Worm (Caenorhabditis elegans) whole organism, late embryonic: ENCODE measurements around the gene srsx-13.

Experiments
- K02D7.2 ChIP-seq: sonication (generic microtip); optimal IDR thresholded peaks from 2 replicates; lab custom pipeline; 2017; ENCODE audit warnings: mild to moderate bottlenecking, missing genetic modification characterization, missing compliant biosample characterization
- K09A11.1 ChIP-seq: sonication (generic microtip); optimal IDR thresholded peaks from 2 replicates; lab custom pipeline; 2017; ENCODE audit warnings: antibody characterized with exemption, mild to moderate bottlenecking, missing genetic modification characterization, missing compliant biosample characterization; ENCODE audit not compliant: insufficient read depth
- T23F11.4 ChIP-seq: fragments of 200-800 bp; sonication (Bioruptor generic); optimal IDR thresholded peaks from 2 replicates; lab custom pipeline; 2018; ENCODE audit warnings: mild to moderate bottlenecking, missing genetic modification characterization, missing compliant biosample characterization
- ama-1 ChIP-seq: fragments of 150-350 bp; optimal IDR thresholded peaks from 2 replicates; lab custom pipeline; 2014
- ceh-19 ChIP-seq: fragments of 200-800 bp; sonication (Bioruptor generic); optimal IDR thresholded peaks from 2 replicates; lab custom pipeline; 2018; ENCODE audit warnings: mild to moderate bottlenecking, missing genetic modification characterization, missing compliant biosample characterization
- ceh-2 ChIP-seq: sonication (generic microtip); optimal IDR thresholded peaks from 2 replicates; lab custom pipeline; 2016; ENCODE audit warnings: missing genotype, missing genetic modification characterization, missing compliant biosample characterization
- ceh-24 ChIP-seq: sonication (generic microtip); optimal IDR thresholded peaks from 2 replicates; lab custom pipeline; 2016; ENCODE audit warnings: mild to moderate bottlenecking, missing genetic modification characterization, missing compliant biosample characterization
- ceh-30 ChIP-seq: fragments of 150-350 bp; optimal IDR thresholded peaks from 2 replicates; lab custom pipeline; 2014; ENCODE audit warnings: missing biosample characterization, missing genetic modification characterization
- ceh-31 ChIP-seq: sonication (generic microtip); optimal IDR thresholded peaks from 2 replicates; lab custom pipeline; 2016; ENCODE audit warnings: missing genetic modification characterization, missing compliant biosample characterization
- ceh-34 ChIP-seq: sonication (generic microtip); optimal IDR thresholded peaks from 2 replicates; lab custom pipeline; 2016; ENCODE audit warnings: mild to moderate bottlenecking, missing genetic modification characterization, missing compliant biosample characterization
- ceh-9 ChIP-seq: sonication (generic microtip); optimal IDR thresholded peaks from 2 replicates; lab custom pipeline; 2016; ENCODE audit warnings: mild to moderate bottlenecking, missing genetic modification characterization, inconsistent platforms, missing compliant biosample characterization
- dmd-4 ChIP-seq: sonication (generic microtip); optimal IDR thresholded peaks from 2 replicates; lab custom pipeline; 2016; ENCODE audit warnings: borderline replicate concordance, missing genetic modification characterization, missing compliant biosample characterization
- elt-2 ChIP-seq: sonication (generic microtip); optimal IDR thresholded peaks from 2 replicates; lab custom pipeline; 2016; ENCODE audit warnings: missing genetic modification reagents, missing genetic modification characterization, missing compliant biosample characterization
- elt-4 ChIP-seq: sonication (generic microtip); optimal IDR thresholded peaks from 2 replicates; lab custom pipeline; 2016; ENCODE audit warnings: missing genetic modification characterization, missing compliant biosample characterization
- fax-1 ChIP-seq: sonication (generic microtip); optimal IDR thresholded peaks from 2 replicates; lab custom pipeline; 2016; ENCODE audit warnings: missing genotype, missing genetic modification characterization, missing compliant biosample characterization
- fkh-10 ChIP-seq: fragments of 150-350 bp; optimal IDR thresholded peaks from 2 replicates; lab custom pipeline; 2014; ENCODE audit warnings: missing biosample characterization, missing genetic modification reagents, missing genetic modification characterization
- fkh-6 ChIP-seq: sonication (generic microtip); optimal IDR thresholded peaks from 2 replicates; lab custom pipeline; 2016; ENCODE audit warnings: missing genetic modification characterization, missing compliant biosample characterization
- hlh-13 ChIP-seq: fragments of 200-800 bp; sonication (Bioruptor generic); optimal IDR thresholded peaks from 2 replicates; lab custom pipeline; 2018; ENCODE audit warnings: mild to moderate bottlenecking, missing genetic modification characterization, missing compliant biosample characterization
- hlh-6 ChIP-seq: sonication (generic microtip); optimal IDR thresholded peaks from 2 replicates; lab custom pipeline; 2016; ENCODE audit warnings: missing genotype, missing genetic modification characterization, missing compliant biosample characterization
- lin-11 ChIP-seq: fragments of 200-800 bp; sonication (Bioruptor generic); optimal IDR thresholded peaks from 2 replicates; lab custom pipeline; 2018; ENCODE audit warnings: mild to moderate bottlenecking, missing genetic modification characterization, missing compliant biosample characterization
- madf-2 ChIP-seq: sonication (generic microtip); optimal IDR thresholded peaks from 2 replicates; lab custom pipeline; 2017; ENCODE audit warnings: missing genetic modification characterization, missing compliant biosample characterization
- mec-3 ChIP-seq: sonication (generic microtip); optimal IDR thresholded peaks from 2 replicates; lab custom pipeline; 2016; ENCODE audit warnings: borderline replicate concordance, missing genetic modification characterization, missing compliant biosample characterization
- nfya-1 ChIP-seq: sonication (generic microtip); optimal IDR thresholded peaks from 2 replicates; lab custom pipeline; 2017; ENCODE audit warnings: missing genetic modification characterization, mild to moderate bottlenecking, missing compliant biosample characterization, antibody characterized with exemption, moderate library complexity
- nhr-232 ChIP-seq: sonication (generic microtip); optimal IDR thresholded peaks from 2 replicates; lab custom pipeline; 2016; ENCODE audit warnings: missing genetic modification characterization, missing compliant biosample characterization
- odd-2 ChIP-seq: sonication (generic microtip); optimal IDR thresholded peaks from 2 replicates; lab custom pipeline; 2017; ENCODE audit warnings: antibody characterized with exemption, mild to moderate bottlenecking, missing genetic modification characterization, missing compliant biosample characterization
- pha-4 ChIP-seq: fragments of 150-350 bp; optimal IDR thresholded peaks from 2 replicates; lab custom pipeline; 2018; ENCODE audit warnings: missing biosample characterization, missing genetic modification reagents, missing genetic modification characterization
- ref-2 ChIP-seq: sonication (generic microtip); optimal IDR thresholded peaks from 2 replicates; lab custom pipeline; 2016; ENCODE audit warnings: missing genetic modification characterization, missing compliant biosample characterization
- syd-9 ChIP-seq: sonication (generic microtip); optimal IDR thresholded peaks from 2 replicates; lab custom pipeline; 2016; ENCODE audit warnings: mild to moderate bottlenecking, missing genetic modification characterization, moderate library complexity, missing compliant biosample characterization
- tbx-2 ChIP-seq: sonication (generic microtip); optimal IDR thresholded peaks from 2 replicates; lab custom pipeline; 2016; ENCODE audit warnings: missing genetic modification characterization, missing compliant biosample characterization
- tbx-7 ChIP-seq: sonication (generic microtip); optimal IDR thresholded peaks from 2 replicates; lab custom pipeline; 2016; ENCODE audit warnings: missing genotype, missing genetic modification characterization, missing compliant biosample characterization
- ttx-3 ChIP-seq: sonication (generic microtip); optimal IDR thresholded peaks from 2 replicates; lab custom pipeline; 2016; ENCODE audit warnings: missing genetic modification reagents, missing genetic modification characterization, missing compliant biosample characterization
- unc-42 ChIP-seq: sonication (generic microtip); optimal IDR thresholded peaks from 2 replicates; lab custom pipeline; 2016; ENCODE audit warnings: missing genotype, missing genetic modification characterization, missing compliant biosample characterization
- ztf-16 ChIP-seq: sonication (generic microtip); optimal IDR thresholded peaks from 2 replicates; lab custom pipeline; 2017; ENCODE audit warnings: missing genetic modification characterization, missing compliant biosample characterization

The srsx-13 gene

ce11 chrV:5000406-5000805, 17.4 kb upstream of the srsx-13 start, which contains the start of gene ugt-7:
TSS of gene ugt-7 (minus strand) at chrV:5000566.
- TF ChIP-seq fax-1 (tag; lab: Kevin White, UChicago), result no peak
- peak; percentile 11 for TF ChIP-seq elt-2 (tag; lab: Kevin White, UChicago)
- no peak for TF ChIP-seq nhr-232 (tag; lab: Kevin White, UChicago)
- TF ChIP-seq, all 69 proteins: peak for 1

- TF ChIP-seq fkh-10 (GFP tag; lab: Kevin White, UChicago) (no peak), elt-4 (tag; lab: Kevin White, UChicago) (no peak), ceh-24 (tag; lab: Kevin White, UChicago) (no peak)
Observed at ce11 chrV:4995155-4995554, 12.2 kb upstream of the srsx-13 start, which contains the start of gene ncx-9. TSS of gene ncx-9 (minus strand) at chrV:4995255.

ce11 chrV:4987097-4987496, 4.1 kb upstream of the srsx-13 start, which contains the start of gene ncx-8:
TSS of gene ncx-8 (minus strand) at chrV:4987197.
- TF ChIP-seq elt-4 (tag; lab: Kevin White, UChicago) (no peak), ref-2 (tag; lab: Kevin White, UChicago) (no peak), elt-2 (tag; lab: Kevin White, UChicago) (no peak), nfya-1 (tag; lab: Kevin White, UChicago) (no peak), hlh-13 (no peak), ceh-30 (no peak), ceh-9 (tag; lab: Kevin White, UChicago) (no peak), K02D7.2 (tag; lab: Kevin White, UChicago) (no peak), fax-1 (tag; lab: Kevin White, UChicago) (no peak), ceh-2 (tag; lab: Kevin White, UChicago) (no peak), ceh-34 (tag; lab: Kevin White, UChicago) (no peak), unc-42 (tag; lab: Kevin White, UChicago) (no peak), mec-3 (tag; lab: Kevin White, UChicago) (no peak)

- no peak for TF ChIP-seq lin-11
- TF ChIP-seq K09A11.1 (tag; lab: Kevin White, UChicago), result no peak
- TF ChIP-seq tbx-2 (tag; lab: Kevin White, UChicago), result no peak
- TF ChIP-seq ceh-19, result no peak
- TF ChIP-seq hlh-6 (tag; lab: Kevin White, UChicago), result no peak
- no peak for TF ChIP-seq nhr-232 (tag; lab: Kevin White, UChicago)
- TF ChIP-seq syd-9, result no peak
- no peak for TF ChIP-seq fkh-6 (tag; lab: Kevin White, UChicago)
- no peak for TF ChIP-seq ceh-9 (tag; lab: Kevin White, UChicago)
- TF ChIP-seq ztf-16 (tag; lab: Kevin White, UChicago), result no peak
- no peak for TF ChIP-seq madf-2 (tag; lab: Kevin White, UChicago)
- TF ChIP-seq hlh-13, result no peak
- no peak for TF ChIP-seq ceh-30
- no peak for TF ChIP-seq tbx-7 (tag; lab: Kevin White, UChicago)
- TF ChIP-seq elt-4 (tag; lab: Kevin White, UChicago), result no peak
- TF ChIP-seq dmd-4 (tag; lab: Kevin White, UChicago), result no peak
- no peak for TF ChIP-seq ttx-3 (tag; lab: Kevin White, UChicago)
Observed at ce11 chrV:4980873-4981272, 2.1 kb downstream of the srsx-13 start, which contains the start of gene srsx-12. TSS of gene srsx-12 (minus strand) at chrV:4980973.

- TF ChIP-seq ceh-19, result no peak
- TF ChIP-seq syd-9, result no peak
- TF ChIP-seq odd-2 (tag; lab: Kevin White, UChicago), result no peak
- TF ChIP-seq ceh-34 (tag; lab: Kevin White, UChicago), result no peak
- TF ChIP-seq dmd-4 (tag; lab: Kevin White, UChicago), result no peak
- no peak for TF ChIP-seq tbx-7 (tag; lab: Kevin White, UChicago)
- no peak for TF ChIP-seq ama-1
- TF ChIP-seq hlh-13, result no peak
- no peak for TF ChIP-seq ceh-31 (tag; lab: Kevin White, UChicago)
- TF ChIP-seq unc-42 (tag; lab: Kevin White, UChicago), result no peak
- TF ChIP-seq ttx-3 (tag; lab: Kevin White, UChicago), result no peak
- TF ChIP-seq pha-4 (tag; lab: Kevin White, UChicago), result no peak
- TF ChIP-seq T23F11.4 (GFP tag; lab: Kevin White, UChicago), result no peak
- TF ChIP-seq K09A11.1 (tag; lab: Kevin White, UChicago), result no peak
Observed at ce11 chrV:4980094-4980493, 2.9 kb downstream of the srsx-13 start.
